Fruit fly (Drosophila melanogaster) whole organism, embryonic: ENCODE data around the gene Fdx1.

Experiments
- ATbp ChIP-seq: fragments of 200-800 bp; sonication (Bioruptor generic); optimal IDR thresholded peaks from 2 replicates; lab custom pipeline; 2017; ENCODE audit warnings: missing biosample characterization, mild to moderate bottlenecking, missing genetic modification characterization, missing genetic modification reagents
- Atf3 ChIP-seq: fragments of 200-800 bp; sonication (Bioruptor generic); optimal IDR thresholded peaks from 3 replicates; lab custom pipeline; 2016; ENCODE audit warnings: missing biosample characterization, missing genetic modification characterization
- Atf6 ChIP-seq: fragments of 200-800 bp; sonication (Bioruptor generic); IDR thresholded peaks from 2 replicates; pipeline ENCODE4 v1.3.6; 2022; ENCODE audit warnings: missing biosample characterization, missing genetic modification characterization
- BEAF-32 ChIP-seq: fragments of 200-800 bp; sonication (Bioruptor generic); optimal IDR thresholded peaks from 3 replicates; lab custom pipeline; 2017; ENCODE audit warnings: missing biosample characterization, missing genetic modification characterization, mild to moderate bottlenecking, moderate library complexity, missing genetic modification reagents
- CG11456 ChIP-seq: fragments of 200-800 bp; sonication (Bioruptor generic); IDR thresholded peaks from 3 replicates; pipeline ENCODE4 v1.3.6; 2022; ENCODE audit warnings: missing biosample characterization, missing genetic modification characterization
- CG12299 ChIP-seq: fragments of 200-800 bp; sonication (Bioruptor generic); optimal IDR thresholded peaks from 2 replicates; lab custom pipeline; 2018; ENCODE audit warnings: missing biosample characterization, mild to moderate bottlenecking, missing genetic modification characterization
- CG13287 ChIP-seq: fragments of 200-800 bp; sonication (Bioruptor generic); IDR thresholded peaks from 2 replicates; pipeline ENCODE4 v1.3.6; 2022; ENCODE audit warnings: missing biosample characterization, missing genetic modification characterization; ENCODE audit not compliant: partially characterized antibody
- CG13894 ChIP-seq: fragments of 200-800 bp; sonication (Bioruptor generic); optimal IDR thresholded peaks from 3 replicates; lab custom pipeline; 2018; ENCODE audit warnings: missing biosample characterization, mild to moderate bottlenecking, missing genetic modification characterization, moderate library complexity
- CG15601 ChIP-seq: fragments of 200-800 bp; sonication (Bioruptor generic); optimal IDR thresholded peaks from 3 replicates; lab custom pipeline; 2019; ENCODE audit warnings: missing biosample characterization, mild to moderate bottlenecking, missing genetic modification characterization, moderate library complexity
- CG17568 ChIP-seq: fragments of 200-800 bp; sonication (Bioruptor generic); optimal IDR thresholded peaks from 2 replicates; lab custom pipeline; 2018; ENCODE audit warnings: missing biosample characterization, mild to moderate bottlenecking, missing genetic modification characterization, moderate library complexity
- CG17802 ChIP-seq: fragments of 200-800 bp; sonication (Bioruptor generic); optimal IDR thresholded peaks from 2 replicates; lab custom pipeline; 2018; ENCODE audit warnings: missing biosample characterization, mild to moderate bottlenecking, missing genetic modification characterization, moderate library complexity
- CG18476 ChIP-seq: fragments of 200-800 bp; sonication (Bioruptor generic); optimal IDR thresholded peaks from 2 replicates; lab custom pipeline; 2016; ENCODE audit warnings: missing biosample characterization, mild to moderate bottlenecking, missing genetic modification characterization
- CG2678 ChIP-seq: fragments of 200-800 bp; sonication (Bioruptor generic); optimal IDR thresholded peaks from 3 replicates; lab custom pipeline; 2019; ENCODE audit warnings: missing biosample characterization, mild to moderate bottlenecking, missing genetic modification characterization, moderate library complexity
- CG3163 ChIP-seq: fragments of 200-800 bp; sonication (Bioruptor generic); optimal IDR thresholded peaks from 3 replicates; lab custom pipeline; 2016; ENCODE audit warnings: missing biosample characterization, missing genetic modification characterization
- CG34376 ChIP-seq: fragments of 200-800 bp; sonication (Bioruptor generic); optimal IDR thresholded peaks from 2 replicates; lab custom pipeline; 2018; ENCODE audit warnings: missing biosample characterization, mild to moderate bottlenecking, missing genetic modification characterization
- CG4360 ChIP-seq: fragments of 200-800 bp; sonication (Bioruptor generic); IDR thresholded peaks from 2 replicates; pipeline ENCODE4 v1.3.6; 2022; ENCODE audit warnings: missing biosample characterization, missing genetic modification characterization
- CG4404 ChIP-seq: fragments of 200-800 bp; sonication (Bioruptor generic); IDR thresholded peaks from 2 replicates; pipeline ENCODE4 v1.3.6; 2022; ENCODE audit warnings: missing biosample characterization, missing genetic modification characterization
- CG6272 ChIP-seq: fragments of 200-800 bp; sonication (Bioruptor generic); IDR thresholded peaks from 2 replicates; pipeline ENCODE4 v1.3.6; 2022; ENCODE audit warnings: missing biosample characterization, missing genetic modification characterization
- CG9609 ChIP-seq: fragments of 200-800 bp; sonication (Bioruptor generic); optimal IDR thresholded peaks from 3 replicates; lab custom pipeline; 2016; ENCODE audit warnings: missing biosample characterization, missing genetic modification characterization
- CrebB ChIP-seq: fragments of 200-800 bp; sonication (Bioruptor generic); optimal IDR thresholded peaks from 3 replicates; lab custom pipeline; 2018; ENCODE audit warnings: missing biosample characterization, mild to moderate bottlenecking, missing genetic modification characterization
- Dbx ChIP-seq: fragments of 200-800 bp; sonication (Bioruptor generic); IDR thresholded peaks from 3 replicates; pipeline ENCODE4 v1.3.6; 2022; ENCODE audit warnings: missing biosample characterization, missing genetic modification characterization
- Drgx ChIP-seq: fragments of 200-800 bp; sonication (Bioruptor generic); IDR thresholded peaks from 2 replicates; pipeline ENCODE4 v1.3.6; 2022; ENCODE audit warnings: missing biosample characterization, missing genetic modification characterization
- E2f1 ChIP-seq: fragments of 200-800 bp; sonication (Bioruptor generic); IDR thresholded peaks from 2 replicates; pipeline ENCODE4 v1.3.6; 2022; ENCODE audit warnings: missing biosample characterization, missing genetic modification characterization
- GATAe ChIP-seq: fragments of 200-800 bp; sonication (Bioruptor generic); conservative IDR thresholded peaks from 2 replicates; pipeline ENCODE4 v1.3.6; 2022; ENCODE audit warnings: missing biosample characterization, missing genetic modification characterization
- HLH3B ChIP-seq: fragments of 200-800 bp; sonication (Bioruptor generic); IDR thresholded peaks from 2 replicates; pipeline ENCODE4 v1.3.6; 2022; ENCODE audit warnings: missing biosample characterization, missing genetic modification characterization
- HLHmδ ChIP-seq: fragments of 200-800 bp; sonication (Bioruptor generic); optimal IDR thresholded peaks from 2 replicates; lab custom pipeline; 2018; ENCODE audit warnings: missing biosample characterization, mild to moderate bottlenecking, missing genetic modification characterization, moderate library complexity
- Hmr ChIP-seq: fragments of 200-800 bp; sonication (Bioruptor generic); optimal IDR thresholded peaks from 3 replicates; lab custom pipeline; 2017; ENCODE audit warnings: mild to moderate bottlenecking, missing biosample characterization, missing genetic modification reagents, missing genetic modification characterization
- MTF-1 ChIP-seq: fragments of 200-800 bp; sonication (Bioruptor generic); optimal IDR thresholded peaks from 2 replicates; lab custom pipeline; 2018; ENCODE audit warnings: missing biosample characterization, mild to moderate bottlenecking, missing genetic modification characterization, borderline replicate concordance
- Med ChIP-seq: fragments of 200-800 bp; sonication (Bioruptor generic); peaks from one replicate; lab custom pipeline; 2016; ENCODE audit warnings: missing biosample characterization, missing genetic modification characterization, mild to moderate bottlenecking, inconsistent platforms, moderate library complexity
- NfI ChIP-seq: fragments of 200-800 bp; sonication (Bioruptor generic); optimal IDR thresholded peaks from 3 replicates; lab custom pipeline; 2018; ENCODE audit warnings: missing biosample characterization, mild to moderate bottlenecking, missing genetic modification characterization, moderate library complexity
- Oli ChIP-seq: fragments of 200-800 bp; sonication (Bioruptor generic); optimal IDR thresholded peaks from 2 replicates; lab custom pipeline; 2018; ENCODE audit warnings: missing biosample characterization, mild to moderate bottlenecking, missing genetic modification characterization, moderate library complexity
- PHDP ChIP-seq: fragments of 200-800 bp; sonication (Bioruptor generic); optimal IDR thresholded peaks from 3 replicates; lab custom pipeline; 2018; ENCODE audit warnings: missing biosample characterization, mild to moderate bottlenecking, missing genetic modification characterization, moderate library complexity
- Poxn ChIP-seq: fragments of 200-800 bp; sonication (Bioruptor generic); IDR thresholded peaks from 2 replicates; pipeline ENCODE4 v1.3.6; 2022; ENCODE audit warnings: missing biosample characterization, missing genetic modification characterization
- Rx ChIP-seq: fragments of 200-800 bp; sonication (Bioruptor generic); IDR thresholded peaks from 2 replicates; pipeline ENCODE4 v1.3.6; 2022; ENCODE audit warnings: missing biosample characterization, missing genetic modification characterization
- Sry-δ ChIP-seq: fragments of 200-800 bp; sonication (Bioruptor generic); optimal IDR thresholded peaks from 2 replicates; lab custom pipeline; 2016; ENCODE audit warnings: missing biosample characterization, missing genetic modification characterization
- Xbp1 ChIP-seq: fragments of 200-800 bp; sonication (Bioruptor generic); optimal IDR thresholded peaks from 3 replicates; lab custom pipeline; 2016; ENCODE audit warnings: missing biosample characterization, mild to moderate bottlenecking, missing genetic modification characterization
- az2 ChIP-seq: fragments of 200-800 bp; sonication (Bioruptor generic); optimal IDR thresholded peaks from 3 replicates; lab custom pipeline; 2016; ENCODE audit warnings: missing biosample characterization, missing genetic modification characterization
- fd102C ChIP-seq: fragments of 200-800 bp; sonication (Bioruptor generic); optimal IDR thresholded peaks from 2 replicates; lab custom pipeline; 2018; ENCODE audit warnings: missing biosample characterization, mild to moderate bottlenecking, missing genetic modification characterization, moderate library complexity
- grau ChIP-seq: fragments of 200-800 bp; optimal IDR thresholded peaks from 3 replicates; lab custom pipeline; 2019; ENCODE audit warnings: missing biosample characterization, mild to moderate bottlenecking, missing genetic modification characterization, moderate library complexity
- hth ChIP-seq: fragments of >200 bp; optimal IDR thresholded peaks from 2 replicates; lab custom pipeline; 2017; ENCODE audit warnings: inconsistent platforms
- inv ChIP-seq: fragments of 200-800 bp; sonication (Bioruptor generic); IDR thresholded peaks from 2 replicates; pipeline ENCODE4 v1.3.6; 2022; ENCODE audit warnings: missing biosample characterization, missing genetic modification characterization; ENCODE audit not compliant: partially characterized antibody
- jing ChIP-seq: fragments of 200-800 bp; sonication (Bioruptor generic); optimal IDR thresholded peaks from 2 replicates; lab custom pipeline; 2018; ENCODE audit warnings: missing biosample characterization, mild to moderate bottlenecking, missing genetic modification characterization
- jumu ChIP-seq: fragments of 200-800 bp; sonication (Bioruptor generic); optimal IDR thresholded peaks from 3 replicates; lab custom pipeline; 2016; ENCODE audit warnings: missing biosample characterization, missing genetic modification characterization
- peb ChIP-seq: fragments of 200-800 bp; sonication (Bioruptor generic); IDR thresholded peaks from 2 replicates; pipeline ENCODE4 v1.3.6; 2022; ENCODE audit warnings: missing biosample characterization, missing genetic modification characterization
- pum ChIP-seq: fragments of 200-800 bp; sonication (Bioruptor generic); optimal IDR thresholded peaks from 2 replicates; lab custom pipeline; 2016; ENCODE audit warnings: missing biosample characterization, missing genetic modification characterization
- ranshi ChIP-seq: fragments of 200-800 bp; sonication (Bioruptor generic); IDR thresholded peaks from 2 replicates; pipeline ENCODE4 v1.3.6; 2022; ENCODE audit warnings: missing biosample characterization, missing genetic modification characterization
- sens ChIP-seq: fragments of 200-800 bp; sonication (Bioruptor generic); peaks from one replicate; lab custom pipeline; 2016; ENCODE audit warnings: missing biosample characterization, missing genetic modification characterization
- slou ChIP-seq: fragments of 200-800 bp; sonication (Bioruptor generic); optimal IDR thresholded peaks from 3 replicates; lab custom pipeline; 2016; ENCODE audit warnings: missing biosample characterization, missing genetic modification characterization
- tgo ChIP-seq: fragments of 200-800 bp; sonication (Bioruptor generic); IDR thresholded peaks from 3 replicates; pipeline ENCODE4 v1.3.6; 2022; ENCODE audit warnings: missing biosample characterization, missing genetic modification characterization
- zf30C ChIP-seq: fragments of 200-800 bp; sonication (Bioruptor generic); optimal IDR thresholded peaks from 3 replicates; lab custom pipeline; 2018; ENCODE audit warnings: missing biosample characterization, mild to moderate bottlenecking, missing genetic modification characterization

The Fdx1 gene

dm6 chr3L:9399013-9399750 is 28.1 kb upstream of the Fdx1 start, which contains the start of gene CG4080 (continued):
- TF ChIP-seq Atf3 (GFP tag; lab: Kevin White, UChicago), result no peak
- peak; percentile 30 for TF ChIP-seq CG18476 (GFP tag; lab: Kevin White, UChicago)
- TF ChIP-seq fd102C (GFP tag; lab: Kevin White, UChicago), result no peak
- peak; percentile 7 for TF ChIP-seq MTF-1 (GFP tag; lab: Kevin White, UChicago)
- no peak for TF ChIP-seq jing (GFP tag; lab: Kevin White, UChicago)
- TF ChIP-seq peb (GFP tag; lab: Robert Waterston, UW), result no peak
- no peak for TF ChIP-seq ATbp (GFP tag; lab: Kevin White, UChicago)
- no peak for TF ChIP-seq CG17802
- no peak for TF ChIP-seq jumu (GFP tag; lab: Kevin White, UChicago)
- peak; percentile 25; the same call in 1 of the 2 replicates for TF ChIP-seq E2f1 (GFP tag; lab: Robert Waterston, UW)
- peak; percentile 67 for TF ChIP-seq Sry-δ
- peak; percentile 1 for TF ChIP-seq CG13894 (tag; lab: Kevin White, UChicago)
- no peak for TF ChIP-seq slou (GFP tag; lab: Kevin White, UChicago)
- peak; percentile 55 for TF ChIP-seq CG34376 (GFP tag; lab: Kevin White, UChicago)
- peak; percentile 19 for TF ChIP-seq CG2678
- TF ChIP-seq Poxn (GFP tag; lab: Robert Waterston, UW), result no peak
- TF ChIP-seq Med (GFP tag; lab: Kevin White, UChicago), result peak; percentile 81
- TF ChIP-seq ranshi (GFP tag; lab: Robert Waterston, UW), result peak; percentile 82; the same call in 1 of the 2 replicates
- no peak for TF ChIP-seq tgo (GFP tag; lab: Robert Waterston, UW)
- TF ChIP-seq Oli, result no peak
- TF ChIP-seq az2 (GFP tag; lab: Kevin White, UChicago), result no peak
- TF ChIP-seq sens, result peak; percentile 88
- TF ChIP-seq CG12299 (tag; lab: Kevin White, UChicago), result peak; percentile 10
- peak; percentile 43 for TF ChIP-seq PHDP (tag; lab: Kevin White, UChicago)
- no peak for TF ChIP-seq CG11456 (GFP tag; lab: Robert Waterston, UW)
- no peak for TF ChIP-seq zf30C (GFP tag; lab: Kevin White, UChicago)
- TF ChIP-seq CG6272 (GFP tag; lab: Robert Waterston, UW), result no peak
- TF ChIP-seq Rx, result no peak
- no peak for TF ChIP-seq CG9609 (GFP tag; lab: Kevin White, UChicago)
- TF ChIP-seq HLHmδ (GFP tag; lab: Kevin White, UChicago), result no peak
- peak; percentile 19 for TF ChIP-seq Xbp1 (GFP tag; lab: Kevin White, UChicago)
- TF ChIP-seq inv (GFP tag; lab: Robert Waterston, UW), result peak; percentile 73
- TF ChIP-seq BEAF-32 (GFP tag; lab: Kevin White, UChicago), result peak; percentile 86
- no peak for TF ChIP-seq CrebB (tag; lab: Kevin White, UChicago)
- peak; percentile 57 for TF ChIP-seq CG15601
- no peak for TF ChIP-seq HLH3B (GFP tag; lab: Robert Waterston, UW)
- TF ChIP-seq CG3163, result no peak
- peak; percentile 42 for TF ChIP-seq Hmr (GFP tag; lab: Kevin White, UChicago)
- TF ChIP-seq CG4360 (GFP tag; lab: Robert Waterston, UW), result no peak
- TF ChIP-seq GATAe (GFP tag; lab: Robert Waterston, UW), result no peak
- peak; percentile 34 for TF ChIP-seq CG17568 (GFP tag; lab: Kevin White, UChicago)
- TF ChIP-seq pum, result no peak
- peak; percentile 29; the same call in 1 of the 3 replicates for TF ChIP-seq Dbx (GFP tag; lab: Robert Waterston, UW)
- no peak for TF ChIP-seq hth (lab: Kevin White, UChicago)
- no peak for TF ChIP-seq Atf6 (GFP tag; lab: Robert Waterston, UW)
- peak; percentile 51 for TF ChIP-seq grau
- no peak for TF ChIP-seq Drgx (GFP tag; lab: Robert Waterston, UW)
- peak; percentile 23 for TF ChIP-seq NfI (GFP tag; lab: Kevin White, UChicago)
- peak; percentile 88 for TF ChIP-seq CG13287 (GFP tag; lab: Robert Waterston, UW)
- no peak for TF ChIP-seq CG4404 (GFP tag; lab: Robert Waterston, UW)
